Worm (Caenorhabditis elegans): Measurements from ENCODE around the gene grsp-2.

Gene grsp-2

DNA sequence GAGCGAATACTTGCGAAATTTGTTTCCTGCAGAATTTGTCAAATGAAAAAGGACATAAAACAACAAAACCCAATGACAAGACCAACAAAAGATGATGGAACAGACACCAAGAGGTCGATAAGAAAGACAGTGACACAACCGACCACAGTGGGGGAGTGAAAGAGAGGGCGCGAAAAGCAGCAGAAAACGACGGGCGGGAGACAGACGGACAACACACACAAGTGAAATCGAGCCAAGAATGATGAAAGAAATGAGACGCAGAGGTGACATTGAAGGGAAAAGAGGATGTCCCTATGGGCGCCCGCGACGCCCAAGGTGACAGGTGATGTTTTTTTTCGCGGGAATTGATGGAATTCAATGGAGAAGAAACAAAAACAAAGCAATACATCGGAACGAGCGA, 50.0 kb downstream of the grsp-2 start (continued):
- TF ChIP-seq snpc-4 (GFP tag; optimal IDR thresholded peaks at IDR 0.05) (no peak), snpc-4 (tag; optimal IDR thresholded peaks at IDR 0.05) (peak in 2 of 4 experiments; percentile 30 to 41), attf-5 (GFP tag; optimal IDR thresholded peaks at IDR 0.05) (peak; percentile 63), ceh-91 (GFP tag; IDR thresholded peaks at IDR 0.05) (no peak), rec-8 (tag; optimal IDR thresholded peaks at IDR 0.05) (no peak), attf-6 (GFP tag; IDR thresholded peaks at IDR 0.05) (no peak), efl-1 (GFP tag; optimal IDR thresholded peaks at IDR 0.05) (peak; percentile 17), atf-7 (tag; optimal IDR thresholded peaks at IDR 0.05) (peak; percentile 17), ZK185.1 (tag; optimal IDR thresholded peaks at IDR 0.05; ENCODE audit: poor library complexity, severe bottlenecking) (peak; percentile 17), cebp-1 (GFP tag; IDR thresholded peaks at IDR 0.05) (peak; percentile 55; the same call in 1 of the 2 replicates), cebp-1 (tag; optimal IDR thresholded peaks at IDR 0.05) (peak; percentile 91), ztf-18 (tag; optimal IDR thresholded peaks at IDR 0.05) (peak; percentile 53), ztf-26 (tag; optimal IDR thresholded peaks at IDR 0.05) (peak; percentile 67), lir-1 (GFP tag; conservative IDR thresholded peaks at IDR 0.05) (no peak), C17E4.6 (GFP tag; IDR thresholded peaks at IDR 0.05) (no peak), F55B11.4 (tag; optimal IDR thresholded peaks at IDR 0.05; ENCODE audit: borderline replicate concordance, insufficient read depth) (no peak), hrde-1 (tag; optimal IDR thresholded peaks at IDR 0.05; ENCODE audit: borderline replicate concordance) (no peak), nhr-27 (tag; optimal IDR thresholded peaks at IDR 0.05) (no peak), hlh-12 (tag; optimal IDR thresholded peaks at IDR 0.05) (no peak), madf-6 (GFP tag; IDR thresholded peaks at IDR 0.05) (peak; percentile 55; the same call in 1 of the 2 replicates), Y67H2A.10 (GFP tag; conservative IDR thresholded peaks at IDR 0.05) (no peak), egrh-3 (GFP tag; IDR thresholded peaks at IDR 0.05) (peak; percentile 29; the same call in 1 of the 2 replicates), mcd-1 (GFP tag; IDR thresholded peaks at IDR 0.05) (0 out of 2 replicates have a peak, but pooled peaks have one; percentile 32), sdz-38 (tag; optimal IDR thresholded peaks at IDR 0.05) (no peak), hmg-20 (GFP tag; IDR thresholded peaks at IDR 0.05) (0 out of 2 replicates have a peak, but pooled peaks have one; percentile 10), F22D6.2 (tag; optimal IDR thresholded peaks at IDR 0.05) (no peak)

DNA sequence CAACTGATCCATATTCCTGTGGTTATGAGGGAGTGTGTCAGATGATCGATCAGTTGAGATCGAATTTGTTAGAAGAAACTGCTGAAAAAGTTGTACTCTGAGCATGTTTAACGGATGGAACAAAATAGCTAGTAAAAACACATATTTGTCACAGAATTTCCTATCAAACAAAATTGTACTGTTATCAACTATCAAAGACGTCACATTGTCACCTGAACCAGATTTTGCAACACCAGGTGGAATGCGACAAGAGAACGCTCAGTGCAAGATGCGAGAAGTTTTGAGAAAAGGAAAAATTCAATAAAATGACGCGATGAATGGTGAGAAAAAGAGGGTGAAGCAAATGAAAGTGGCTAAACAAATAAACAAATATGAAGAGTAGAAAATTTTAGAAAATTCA, 51.4 kb downstream of the grsp-2 start:
- TF ChIP-seq ztf-26 (tag; optimal IDR thresholded peaks at IDR 0.05) = no peak
- TF ChIP-seq nhr-80 (tag; optimal IDR thresholded peaks at IDR 0.05) = peak; percentile 18

All from whole organism, young adult.